Worm (Caenorhabditis elegans): ENCODE measurements around the gene R01H2.8.

Gene R01H2.8

DNA sequence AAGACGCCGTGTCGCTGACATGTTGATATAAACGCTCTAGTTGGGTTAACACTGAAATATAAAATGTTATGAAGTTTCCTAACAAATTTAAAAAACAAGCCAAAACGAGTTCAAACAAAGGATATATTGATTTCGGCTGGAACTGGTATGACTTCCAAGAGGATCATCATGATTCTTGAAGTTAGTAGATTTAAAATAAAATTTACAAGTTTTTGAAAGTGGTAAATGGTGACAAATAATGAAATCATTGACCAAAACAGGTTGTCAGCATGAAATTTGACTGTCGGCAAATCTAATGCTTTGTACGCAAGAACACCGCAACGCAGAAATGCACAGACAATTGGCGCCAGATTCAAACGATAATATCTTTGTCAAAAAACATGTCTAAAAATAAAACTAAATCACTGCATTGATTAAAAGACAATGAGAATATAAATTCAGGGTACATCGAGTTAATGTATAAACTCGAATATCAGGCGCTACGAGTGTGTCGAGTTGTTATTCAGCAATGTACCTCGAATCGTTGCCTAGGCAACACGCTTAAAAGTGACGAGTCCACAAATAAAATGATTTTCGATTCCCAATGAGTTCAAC, at the start of gene R01H2.8, which contains the start of gene ubc-18:
TSS of gene R01H2.8 (plus strand) at position 544 of the 594 bp plus-strand sequence.
TSS of gene ubc-18 (minus strand) at position 51 of the 594 bp plus-strand sequence.
- TF ChIP-seq unc-62 (GFP tag; optimal IDR thresholded peaks at IDR 0.05): no peak

DNA sequence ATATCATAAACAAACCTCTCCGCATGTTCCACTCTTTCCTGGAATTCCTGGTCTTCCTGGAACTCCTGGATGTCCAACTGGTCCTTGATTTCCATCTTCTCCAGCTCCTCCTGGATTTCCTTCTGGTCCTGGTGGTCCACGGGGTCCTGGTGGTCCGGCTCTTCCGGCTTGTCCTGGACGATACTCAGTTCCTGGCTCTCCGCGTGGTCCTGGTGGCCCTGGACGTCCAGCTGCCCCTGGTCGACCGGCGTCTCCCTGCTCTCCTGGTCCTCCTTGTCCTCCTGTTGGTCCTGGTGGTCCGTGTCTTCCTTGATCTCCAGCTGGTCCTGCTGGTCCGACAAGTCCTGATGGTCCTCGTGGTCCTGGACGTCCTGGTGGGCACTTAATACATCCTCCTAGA, 49.1 kb upstream of the R01H2.8 start:
- TF ChIP-seq unc-62 (GFP tag; optimal IDR thresholded peaks at IDR 0.05): no peak

DNA sequence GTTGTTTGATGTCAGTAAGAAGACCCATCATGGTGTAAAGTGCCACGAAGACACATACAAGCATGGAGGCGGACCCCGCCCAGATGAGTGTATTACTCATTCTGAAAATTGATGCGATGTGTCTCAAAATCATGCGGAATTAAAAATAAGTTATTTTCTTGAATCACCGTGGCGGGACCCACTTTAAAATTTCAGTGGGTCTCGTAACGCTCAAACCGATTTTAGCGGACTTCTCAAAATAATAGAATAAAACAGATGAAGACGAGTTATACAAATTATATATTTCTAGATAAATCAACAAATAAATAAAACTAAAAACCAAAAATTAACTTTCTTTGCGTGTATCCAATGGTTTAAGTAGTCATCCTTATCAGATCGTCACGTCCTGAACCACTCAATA, 48.4 kb upstream of the R01H2.8 start, which contains the start of gene col-8:
TSS of gene col-8 (minus strand) at position 101 of the 400 bp plus-strand sequence.
- no peak for TF ChIP-seq unc-62 (GFP tag; optimal IDR thresholded peaks at IDR 0.05)

DNA sequence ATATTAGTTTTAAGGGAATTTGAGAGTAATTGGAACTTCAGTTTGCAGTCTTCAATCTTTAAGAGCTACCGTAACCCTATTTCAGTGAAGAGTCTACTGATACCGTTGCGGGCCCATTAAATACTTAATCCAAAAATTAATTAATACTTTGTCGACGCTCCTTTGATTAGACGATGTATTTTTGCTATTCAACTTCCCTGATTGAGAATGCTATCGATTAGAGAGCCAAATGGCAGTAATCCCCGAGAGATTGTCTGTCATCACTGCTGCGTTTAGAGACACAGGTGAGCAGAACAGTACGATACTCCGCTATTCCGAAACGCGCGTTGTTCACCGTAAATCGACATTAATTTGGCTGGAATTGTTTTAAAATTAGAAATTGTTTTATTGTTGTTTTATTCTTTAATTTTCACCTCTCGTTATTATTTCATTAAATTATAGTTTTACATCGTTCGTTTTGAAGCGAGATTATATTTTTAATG, 47.7 kb upstream of the R01H2.8 start, which contains the start of gene rfl-1:
TSS of gene rfl-1 (plus strand) at position 51 of the 482 bp plus-strand sequence.
- TF ChIP-seq unc-62 (GFP tag; optimal IDR thresholded peaks at IDR 0.05): no peak

DNA sequence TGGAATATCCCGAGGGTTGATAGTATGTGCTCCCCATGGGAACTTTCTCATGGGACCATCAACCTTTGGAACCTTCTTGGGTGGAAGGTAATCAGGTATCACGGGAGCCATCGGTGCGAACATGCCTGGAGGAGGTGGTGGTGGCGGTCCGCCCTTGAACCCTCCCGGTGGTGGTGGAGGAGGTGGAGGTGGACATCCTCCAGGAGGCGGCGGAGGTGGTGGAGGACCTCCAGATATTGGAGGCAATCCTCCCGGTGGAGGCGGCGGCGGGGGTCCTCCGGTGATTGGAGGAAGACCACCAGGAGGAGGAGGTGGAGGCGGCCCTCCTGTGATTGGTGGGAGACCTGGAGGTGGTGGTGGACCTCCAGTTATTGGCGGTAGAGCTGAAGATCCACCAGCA, 43.0 kb upstream of the R01H2.8 start:
- no peak for TF ChIP-seq unc-62 (GFP tag; optimal IDR thresholded peaks at IDR 0.05)

DNA sequence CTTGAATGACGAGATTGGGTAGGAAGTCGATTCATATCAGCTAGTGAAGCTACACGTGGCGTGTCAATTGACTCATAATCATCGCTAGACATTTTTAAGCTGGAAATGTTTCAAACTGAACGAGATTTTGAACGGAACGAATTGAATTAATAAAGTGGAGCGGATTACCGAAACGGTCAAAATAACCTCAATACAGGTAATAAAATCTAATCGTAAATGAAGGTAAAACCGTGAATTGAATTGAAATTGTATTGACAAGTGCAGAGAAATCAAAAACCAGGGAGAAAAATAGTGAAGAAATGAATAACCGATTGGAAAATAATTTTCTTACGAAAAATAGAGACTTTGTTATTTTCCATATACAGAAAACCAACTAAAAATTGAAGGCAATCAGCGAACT, 39.8 kb upstream of the R01H2.8 start, which contains the start of gene cyk-1:
TSS of gene cyk-1 (minus strand) at position 101 of the 400 bp plus-strand sequence.
- no peak for TF ChIP-seq unc-62 (GFP tag; optimal IDR thresholded peaks at IDR 0.05)

DNA sequence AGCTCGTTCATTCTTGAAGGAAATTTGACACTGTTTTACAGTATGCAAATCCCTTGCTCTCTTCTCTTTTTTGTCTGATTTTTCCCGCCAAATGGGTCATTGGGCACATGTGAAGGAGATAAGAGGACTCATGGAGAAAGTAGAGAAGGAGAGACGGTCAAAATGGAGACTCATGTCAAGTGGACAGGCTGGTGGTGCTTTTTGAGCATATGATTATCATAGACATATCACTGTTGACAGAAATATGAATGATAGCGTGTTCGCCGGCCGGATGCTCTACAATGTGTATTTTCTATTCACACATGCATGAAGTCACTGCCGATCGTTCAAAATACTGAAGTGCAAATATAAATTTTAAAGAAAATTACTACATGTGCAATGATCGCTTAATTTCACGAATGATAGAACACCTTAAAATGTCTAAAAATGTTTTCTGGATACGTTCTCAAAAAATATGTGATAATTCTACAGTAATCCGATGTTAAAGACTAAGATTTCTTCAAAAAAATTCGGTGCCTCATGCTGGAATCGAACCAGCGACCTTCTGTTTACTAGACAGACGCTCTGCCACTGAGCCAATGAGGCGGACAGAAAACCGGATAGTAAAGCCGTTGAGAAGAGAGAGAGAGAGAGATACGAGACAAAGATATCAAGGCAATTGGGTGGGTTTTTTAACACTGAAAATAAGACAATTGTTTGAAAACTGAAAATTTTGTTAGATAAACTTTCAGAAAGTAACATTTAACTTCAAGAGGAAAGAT, 38.6 kb upstream of the R01H2.8 start:
- TF ChIP-seq unc-62 (GFP tag; optimal IDR thresholded peaks at IDR 0.05): no peak

DNA sequence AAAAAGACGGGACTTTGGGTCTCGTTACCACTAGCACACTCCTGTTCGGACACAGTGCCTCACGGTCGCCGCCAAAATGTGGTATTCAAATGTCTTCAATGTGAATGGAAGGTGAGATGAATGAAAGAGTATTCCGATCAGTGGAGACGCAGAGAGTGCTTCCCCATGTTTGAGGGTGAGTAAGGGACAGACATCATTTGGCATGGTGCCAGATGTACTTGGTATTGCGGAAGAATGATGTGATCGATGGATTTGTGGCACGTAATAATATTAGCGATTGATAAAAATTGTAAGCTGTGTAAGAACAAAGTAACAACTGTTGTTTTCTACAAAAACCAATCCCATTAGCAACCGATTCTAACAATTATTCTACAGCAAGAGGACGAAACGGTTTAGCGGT, 36.8 kb upstream of the R01H2.8 start:
- no peak for TF ChIP-seq unc-62 (GFP tag; optimal IDR thresholded peaks at IDR 0.05)

DNA sequence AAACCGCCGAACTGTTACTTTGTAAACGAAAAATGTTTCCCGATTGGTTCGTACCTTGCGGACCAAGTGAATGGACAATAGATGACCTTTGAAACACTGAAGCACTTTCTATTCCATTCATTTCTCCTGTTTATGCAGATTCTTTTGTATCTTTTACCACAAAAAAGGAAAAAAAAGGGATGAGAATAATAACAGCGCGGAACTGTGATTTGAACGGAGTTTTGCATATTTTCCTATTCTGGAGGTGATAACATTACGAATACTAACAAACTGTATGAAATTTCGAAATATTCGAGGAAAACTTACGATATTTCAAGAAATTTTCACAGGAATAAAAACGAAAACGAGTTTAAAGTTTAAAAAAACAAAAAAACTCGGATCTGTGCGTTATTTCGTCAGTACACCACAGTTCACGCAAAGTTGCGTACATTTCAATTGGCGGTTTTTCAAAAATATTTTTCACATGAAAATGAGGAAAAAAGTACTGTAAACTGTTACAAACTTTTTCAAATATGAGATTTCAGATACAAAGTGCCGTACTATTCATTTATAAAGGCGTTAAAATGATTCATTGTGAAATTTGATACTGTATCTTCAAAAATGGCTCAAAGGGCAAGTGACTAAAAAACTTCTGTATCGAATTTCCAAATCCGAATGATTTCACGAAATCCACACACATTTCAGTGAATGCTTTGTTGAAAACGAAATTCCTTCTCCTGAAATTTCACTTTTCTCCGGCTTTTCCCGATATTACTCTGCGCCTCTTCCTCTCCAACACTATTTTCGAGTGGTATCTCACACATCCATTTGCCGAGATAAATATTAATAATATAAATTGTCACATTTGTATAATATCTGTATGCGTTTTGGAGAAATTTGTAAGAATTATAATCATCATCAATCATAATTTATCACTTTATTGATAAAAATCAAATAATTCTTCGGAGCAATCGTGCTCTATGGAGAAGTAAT, 34.3 kb upstream of the R01H2.8 start:
- TF ChIP-seq unc-62 (GFP tag; optimal IDR thresholded peaks at IDR 0.05): no peak

DNA sequence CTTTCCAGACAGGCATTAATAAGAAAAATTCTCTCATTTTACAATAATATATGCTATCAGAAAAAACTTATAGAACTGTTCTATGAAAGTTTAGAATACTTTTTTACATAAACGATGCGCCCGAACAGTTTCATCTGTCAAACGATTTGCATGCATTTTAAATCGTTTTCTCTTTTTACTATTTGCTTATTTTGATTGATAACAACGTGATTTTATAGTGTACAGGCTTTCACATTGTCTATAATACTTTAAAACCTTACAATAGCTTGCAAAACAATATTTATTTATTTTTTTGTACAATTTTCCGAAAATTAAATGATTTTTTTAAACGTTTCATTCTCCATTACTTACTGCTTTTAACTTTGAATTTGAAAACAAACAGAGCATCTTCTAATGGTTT, 23.2 kb upstream of the R01H2.8 start, which contains the start of gene R01H2.7:
TSS of gene R01H2.7 (minus strand) at position 101 of the 400 bp plus-strand sequence.
- no peak for TF ChIP-seq unc-62 (GFP tag; optimal IDR thresholded peaks at IDR 0.05)

DNA sequence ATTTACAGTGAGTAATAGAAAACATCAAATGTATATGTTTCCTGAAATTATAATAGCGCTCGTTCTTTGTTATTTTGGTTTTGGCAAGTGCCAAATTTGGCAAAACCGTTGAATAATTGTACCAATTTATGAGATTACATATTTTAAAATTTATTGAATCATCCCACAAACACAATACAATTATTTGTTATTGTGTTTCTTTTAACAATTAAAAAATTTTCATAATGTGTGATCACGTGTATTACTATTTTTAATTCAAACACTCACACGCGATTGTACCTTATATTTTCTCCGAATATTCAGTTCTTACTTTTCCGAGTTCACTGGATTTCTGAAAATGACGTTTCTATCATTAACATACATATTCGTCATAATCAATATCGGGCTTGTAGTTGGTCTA, 12.6 kb upstream of the R01H2.8 start, which contains the start of gene R01H2.2:
TSS of gene R01H2.2 (plus strand) at position 301 of the 400 bp plus-strand sequence.
- no peak for TF ChIP-seq unc-62 (GFP tag; optimal IDR thresholded peaks at IDR 0.05)

DNA sequence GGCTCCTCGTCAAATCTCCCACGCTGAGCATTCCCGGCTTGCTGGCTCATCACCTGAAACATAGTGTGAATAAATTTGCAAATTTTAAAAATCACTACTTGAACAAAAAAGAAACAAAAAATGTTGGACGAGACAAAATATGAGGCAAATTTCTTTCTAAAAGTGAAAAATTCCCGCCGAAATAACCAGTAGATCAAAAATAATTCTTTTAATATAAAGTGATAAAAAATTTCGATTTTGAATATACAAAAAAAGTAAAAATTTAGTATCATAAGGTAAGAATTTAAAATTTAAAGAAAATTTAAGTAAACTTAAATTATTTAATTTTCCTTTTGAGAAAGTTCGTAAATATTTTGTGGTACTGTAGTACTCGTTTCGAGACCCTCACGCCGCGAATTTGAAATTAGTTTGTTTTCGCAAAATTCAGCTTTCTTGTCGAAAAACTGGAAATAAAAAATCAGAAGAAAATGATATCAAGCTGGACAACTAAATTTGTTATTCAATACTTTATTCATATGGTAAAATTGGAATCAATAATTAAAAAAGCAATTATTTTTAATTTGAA, 8.2 kb upstream of the R01H2.8 start, which contains the start of gene egg-2:
TSS of gene egg-2 (minus strand) at position 53 of the 565 bp plus-strand sequence.
- TF ChIP-seq unc-62 (GFP tag; optimal IDR thresholded peaks at IDR 0.05): no peak

DNA sequence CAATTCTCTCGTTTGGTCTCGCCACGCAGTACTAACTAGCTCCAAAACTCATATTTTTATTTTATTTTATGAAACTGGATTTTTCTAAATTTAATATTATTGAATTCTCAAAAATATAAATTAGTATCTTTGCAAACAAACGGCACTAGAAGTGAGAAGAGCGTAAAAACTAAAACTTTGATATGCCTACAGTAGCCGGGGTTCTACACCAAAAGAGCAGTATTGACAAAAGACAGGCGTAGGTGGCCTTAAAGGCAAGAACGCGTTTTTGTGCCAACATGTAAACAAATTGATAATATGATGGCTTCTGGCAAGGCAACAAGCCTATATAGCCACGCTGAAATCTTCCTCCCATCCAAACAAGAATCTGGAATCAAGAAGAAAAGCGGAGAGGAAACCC, 6.3 kb upstream of the R01H2.8 start, which contains the start of gene R01H2.1:
TSS of gene R01H2.1 (plus strand) at position 301 of the 400 bp plus-strand sequence.
- no peak for TF ChIP-seq unc-62 (GFP tag; optimal IDR thresholded peaks at IDR 0.05)

DNA sequence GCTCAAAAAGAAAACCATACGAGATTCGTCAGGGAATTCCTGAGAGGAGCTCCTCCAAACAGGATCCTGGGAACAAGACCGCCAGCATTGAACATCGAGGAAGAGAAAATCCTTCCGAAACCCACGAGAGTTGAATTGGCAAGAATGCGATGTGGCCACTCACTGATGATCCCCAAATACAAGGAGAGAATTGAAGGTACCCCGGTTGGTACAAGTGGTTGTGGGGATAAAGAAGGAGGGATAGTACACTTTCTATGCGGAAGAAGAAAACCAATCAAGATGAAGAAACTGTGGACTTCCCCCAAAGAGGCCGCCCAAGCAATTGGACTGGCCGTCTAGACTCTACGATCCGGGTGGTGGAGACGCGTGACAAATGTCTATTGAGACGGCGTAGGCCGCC, 5.8 kb upstream of the R01H2.8 start:
- TF ChIP-seq unc-62 (GFP tag; optimal IDR thresholded peaks at IDR 0.05): no peak

DNA sequence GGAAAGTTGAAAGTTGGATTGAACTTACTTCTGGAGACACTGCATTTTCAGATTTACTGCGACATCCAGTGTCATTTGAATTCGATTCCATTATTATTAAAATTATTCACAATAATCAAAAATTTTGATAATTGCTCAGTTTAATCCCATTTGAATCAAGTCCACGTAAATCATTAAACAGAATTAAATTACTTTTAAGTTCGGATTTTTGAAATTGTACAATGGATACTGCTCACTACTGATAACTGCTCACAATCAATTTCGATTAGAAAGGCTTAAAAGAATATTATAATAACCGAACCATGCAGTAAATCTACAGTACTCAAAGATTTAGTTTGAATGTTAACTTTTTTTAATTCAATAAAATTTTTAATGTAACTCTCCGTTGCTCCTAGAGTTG, 4.7 kb upstream of the R01H2.8 start, which contains the start of gene R01H2.4:
TSS of gene R01H2.4 (minus strand) at position 101 of the 400 bp plus-strand sequence.
- TF ChIP-seq unc-62 (GFP tag; optimal IDR thresholded peaks at IDR 0.05): no peak

All from whole organism, dauer.